Worm (Caenorhabditis elegans) whole organism, L1 larva: ENCODE results near the gene ZK829.9.

Experiments used
- C34B4.2 ChIP-seq: sonication (generic microtip); optimal IDR thresholded peaks from 2 replicates; lab custom pipeline; 2017; ENCODE audit warnings: mild to moderate bottlenecking, missing genetic modification characterization, missing compliant biosample characterization
- F16B12.6 ChIP-seq: fragments of 150-350 bp; optimal IDR thresholded peaks from 2 replicates; lab custom pipeline; 2014; ENCODE audit warnings: missing biosample characterization, missing genetic modification characterization
- aha-1 ChIP-seq: fragments of 150-350 bp; optimal IDR thresholded peaks from 2 replicates; lab custom pipeline; 2014; ENCODE audit warnings: missing biosample characterization, missing genetic modification characterization
- ama-1 ChIP-seq: fragments of 150-350 bp; optimal IDR thresholded peaks from 2 replicates; lab custom pipeline; 2014
- blmp-1 ChIP-seq: fragments of 150-350 bp; optimal IDR thresholded peaks from 2 replicates; lab custom pipeline; 2014; ENCODE audit warnings: missing biosample characterization, missing genetic modification characterization
- ceh-8 ChIP-seq: fragments of 200-800 bp; sonication (Bioruptor generic); optimal IDR thresholded peaks from 2 replicates; lab custom pipeline; 2018; ENCODE audit warnings: mild to moderate bottlenecking, missing genetic modification characterization, moderate library complexity, missing compliant biosample characterization
- ces-1 ChIP-seq: fragments of 150-350 bp; optimal IDR thresholded peaks from 2 replicates; lab custom pipeline; 2014; ENCODE audit warnings: missing biosample characterization, missing genetic modification reagents, missing genetic modification characterization
- efl-1 ChIP-seq, 4 experiments: fragments of 150-350 bp; optimal IDR thresholded peaks in 3 of 4; peaks in 1 of 4; 1 replicate in 1 of 4; 2 replicates in 3 of 4; lab custom pipeline; 2014; ENCODE audit warnings: missing biosample characterization in 2 of 4, missing genetic modification characterization in 2 of 4, missing genetic modification reagents in 2 of 4
- egl-13 ChIP-seq: sonication (generic microtip); optimal IDR thresholded peaks from 2 replicates; lab custom pipeline; 2016; ENCODE audit warnings: missing genotype, missing genetic modification reagents, missing genetic modification characterization, missing compliant biosample characterization
- elt-2 ChIP-seq: sonication (generic microtip); optimal IDR thresholded peaks from 2 replicates; lab custom pipeline; 2016; ENCODE audit warnings: missing genetic modification characterization, mild to moderate bottlenecking, inconsistent platforms, missing compliant biosample characterization, missing genetic modification reagents
- fkh-10 ChIP-seq: sonication (generic microtip); optimal IDR thresholded peaks from 2 replicates; lab custom pipeline; 2017; ENCODE audit warnings: missing biosample characterization, missing genetic modification reagents, missing genetic modification characterization
- fkh-4 ChIP-seq: sonication (generic microtip); optimal IDR thresholded peaks from 2 replicates; lab custom pipeline; 2016; ENCODE audit warnings: missing compliant biosample characterization, missing genetic modification characterization, borderline replicate concordance
- fkh-8 ChIP-seq: sonication (generic microtip); optimal IDR thresholded peaks from 2 replicates; lab custom pipeline; 2016; ENCODE audit warnings: mild to moderate bottlenecking, missing genetic modification characterization, missing compliant biosample characterization
- grh-1 ChIP-seq: fragments of 200-800 bp; sonication (Bioruptor generic); IDR thresholded peaks from 2 replicates; pipeline ENCODE4 v1.3.6; 2022; ENCODE audit warnings: missing genetic modification reagents, missing genetic modification characterization, missing compliant biosample characterization
- hlh-17 ChIP-seq: fragments of 200-800 bp; sonication (Bioruptor generic); optimal IDR thresholded peaks from 2 replicates; lab custom pipeline; 2018; ENCODE audit warnings: missing genetic modification characterization, mild to moderate bottlenecking, missing compliant biosample characterization, moderate library complexity, borderline replicate concordance
- irx-1 ChIP-seq: sonication (generic microtip); optimal IDR thresholded peaks from 2 replicates; lab custom pipeline; 2016; ENCODE audit warnings: missing genetic modification characterization, missing compliant biosample characterization
- isw-1 ChIP-seq: fragments of 200-800 bp; sonication (Bioruptor generic); IDR thresholded peaks from 2 replicates; pipeline ENCODE4 v1.3.6; 2022; ENCODE audit warnings: missing genetic modification characterization, missing compliant biosample characterization
- jun-1 ChIP-seq: fragments of 150-350 bp; optimal IDR thresholded peaks from 2 replicates; lab custom pipeline; 2014; ENCODE audit warnings: missing biosample characterization, missing genetic modification reagents, missing genetic modification characterization
- lin-13 ChIP-seq: fragments of 150-350 bp; optimal IDR thresholded peaks from 2 replicates; lab custom pipeline; 2014; ENCODE audit warnings: missing biosample characterization, missing genetic modification reagents, missing genetic modification characterization
- lin-14 ChIP-seq: fragments of 200-800 bp; sonication (Bioruptor generic); optimal IDR thresholded peaks from 2 replicates; lab custom pipeline; 2018; ENCODE audit warnings: mild to moderate bottlenecking, missing genetic modification characterization, moderate library complexity, missing compliant biosample characterization
- lin-15B ChIP-seq: fragments of 150-350 bp; sonication (generic microtip); optimal IDR thresholded peaks from 3 replicates; lab custom pipeline; 2014; ENCODE audit warnings: missing biosample characterization, missing genetic modification characterization
- lin-35 ChIP-seq, 2 experiments: fragments of 150-350 bp; optimal IDR thresholded peaks; 2 replicates each; lab custom pipeline; 2014; ENCODE audit warnings: missing biosample characterization in 2 of 2, missing genetic modification characterization in 2 of 2, missing genetic modification reagents in 2 of 2
- lir-3 ChIP-seq: sonication (generic microtip); optimal IDR thresholded peaks from 2 replicates; lab custom pipeline; 2016; ENCODE audit warnings: mild to moderate bottlenecking, missing genetic modification characterization, moderate library complexity, missing compliant biosample characterization; ENCODE audit not compliant: poor library complexity
- mab-9 ChIP-seq: fragments of 200-800 bp; sonication (Bioruptor generic); IDR thresholded peaks from 2 replicates; pipeline ENCODE4 v1.3.6; 2022; ENCODE audit warnings: missing genetic modification reagents, missing genetic modification characterization, missing compliant biosample characterization
- mdl-1 ChIP-seq, 2 experiments: fragments of 150-350 bp; optimal IDR thresholded peaks; 2 replicates each; lab custom pipeline; 2014 to 2017; ENCODE audit warnings: missing biosample characterization in 2 of 2, missing genetic modification characterization in 2 of 2, inconsistent platforms in 1 of 2
- mef-2 ChIP-seq: fragments of 150-350 bp; optimal IDR thresholded peaks from 2 replicates; lab custom pipeline; 2014; ENCODE audit warnings: missing biosample characterization, missing genetic modification characterization
- nhr-12 ChIP-seq: sonication (generic microtip); optimal IDR thresholded peaks from 2 replicates; lab custom pipeline; 2017; ENCODE audit warnings: missing biosample characterization, missing genetic modification characterization
- nhr-19 ChIP-seq: fragments of 200-800 bp; sonication (Bioruptor generic); conservative IDR thresholded peaks from 2 replicates; pipeline ENCODE4 v1.3.6; 2022; ENCODE audit warnings: missing genetic modification characterization, missing compliant biosample characterization
- nhr-28 ChIP-seq: fragments of 150-350 bp; optimal IDR thresholded peaks from 2 replicates; lab custom pipeline; 2014; ENCODE audit warnings: missing biosample characterization, missing genetic modification characterization
- nhr-71 ChIP-seq: sonication (generic microtip); optimal IDR thresholded peaks from 2 replicates; lab custom pipeline; 2016; ENCODE audit warnings: mild to moderate bottlenecking, missing genetic modification characterization, moderate library complexity, missing compliant biosample characterization
- nhr-77 ChIP-seq: fragments of 150-350 bp; optimal IDR thresholded peaks from 2 replicates; lab custom pipeline; 2014; ENCODE audit warnings: missing biosample characterization, missing genetic modification characterization
- nhr-84 ChIP-seq: sonication (generic microtip); optimal IDR thresholded peaks from 2 replicates; lab custom pipeline; 2017; ENCODE audit warnings: missing biosample characterization, missing genetic modification characterization
- nhr-85 ChIP-seq: sonication (generic microtip); peaks from one replicate; lab custom pipeline; 2016; ENCODE audit warnings: missing genetic modification characterization, inconsistent platforms, missing compliant biosample characterization
- pqm-1 ChIP-seq: sonication (generic microtip); optimal IDR thresholded peaks from 3 replicates; lab custom pipeline; 2017; ENCODE audit warnings: missing biosample characterization, missing genetic modification characterization
- rnt-1 ChIP-seq: sonication (generic microtip); optimal IDR thresholded peaks from 2 replicates; lab custom pipeline; 2016; ENCODE audit warnings: mild to moderate bottlenecking, missing genetic modification characterization, moderate library complexity, missing compliant biosample characterization
- skn-1 ChIP-seq: fragments of 150-350 bp; optimal IDR thresholded peaks from 2 replicates; lab custom pipeline; 2014; ENCODE audit warnings: missing biosample characterization, missing genetic modification characterization
- snu-23 ChIP-seq: sonication (generic microtip); optimal IDR thresholded peaks from 2 replicates; lab custom pipeline; 2016; ENCODE audit warnings: missing genetic modification characterization, missing compliant biosample characterization
- sptf-1 ChIP-seq: fragments of 150-350 bp; optimal IDR thresholded peaks from 2 replicates; lab custom pipeline; 2014; ENCODE audit warnings: missing biosample characterization, missing genetic modification characterization
- tlp-1 ChIP-seq: fragments of 150-350 bp; optimal IDR thresholded peaks from 2 replicates; lab custom pipeline; 2014; ENCODE audit warnings: missing biosample characterization, missing genetic modification characterization
- unc-62 ChIP-seq: fragments of 150-350 bp; optimal IDR thresholded peaks from 2 replicates; lab custom pipeline; 2014; ENCODE audit warnings: missing biosample characterization, missing genetic modification reagents, missing genetic modification characterization
- unc-86 ChIP-seq: sonication (generic microtip); optimal IDR thresholded peaks from 2 replicates; lab custom pipeline; 2016; ENCODE audit warnings: missing genetic modification characterization, missing compliant biosample characterization
- unc-98 ChIP-seq: fragments of 200-800 bp; sonication (Bioruptor generic); IDR thresholded peaks from 2 replicates; pipeline ENCODE4 v1.3.6; 2022; ENCODE audit warnings: missing genetic modification characterization, missing compliant biosample characterization
- zip-4 ChIP-seq: fragments of 200-800 bp; sonication (Bioruptor generic); optimal IDR thresholded peaks from 2 replicates; lab custom pipeline; 2018; ENCODE audit warnings: mild to moderate bottlenecking, missing genetic modification characterization, moderate library complexity, missing compliant biosample characterization
- ztf-11 ChIP-seq, 2 experiments: sonication (generic microtip); optimal IDR thresholded peaks; 2 replicates each; lab custom pipeline; 2016 to 2017; ENCODE audit warnings: missing genetic modification characterization in 2 of 2, missing biosample characterization in 1 of 2, missing compliant biosample characterization in 1 of 2
- ztf-4 ChIP-seq: fragments of 150-350 bp; optimal IDR thresholded peaks from 2 replicates; lab custom pipeline; 2014; ENCODE audit warnings: missing biosample characterization, missing genetic modification characterization

Gene ZK829.9

DNA sequence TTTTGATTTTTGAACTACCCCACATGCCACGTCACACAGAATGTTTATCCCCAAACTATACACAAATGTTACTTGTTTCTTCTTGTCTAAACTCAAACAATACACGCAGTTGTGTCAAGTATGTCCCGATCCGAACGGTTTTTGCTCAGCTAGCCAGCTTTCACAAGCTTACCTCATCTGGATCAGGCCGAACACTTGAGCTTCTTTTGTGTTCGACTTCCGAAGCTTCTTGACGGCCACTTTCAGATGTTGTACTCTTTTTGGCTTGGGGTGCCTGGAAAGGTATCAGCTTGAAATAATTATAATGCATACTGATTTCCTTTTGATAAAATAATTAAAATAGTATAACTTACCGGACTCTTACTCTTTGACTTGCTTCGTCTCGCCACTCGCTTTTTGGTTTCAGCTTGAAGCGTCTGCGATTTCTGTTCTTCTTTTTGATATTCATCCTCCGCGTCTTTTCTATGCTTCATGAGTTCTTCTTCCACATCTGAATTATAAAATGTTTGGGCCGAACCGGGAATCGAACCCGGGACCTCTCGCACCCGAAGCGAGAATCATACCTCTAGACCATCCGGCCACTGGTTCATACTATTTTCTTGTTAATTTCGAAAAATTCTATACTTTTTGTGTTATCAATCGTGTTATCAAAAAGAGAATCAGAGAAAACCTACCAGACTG is 34.9 kb downstream of the ZK829.9 start:
- TF ChIP-seq nhr-71 (tag; lab: Kevin White, UChicago): no peak
- peak; percentile 45 for TF ChIP-seq nhr-85
- TF ChIP-seq, all 84 proteins: peak for 1

DNA sequence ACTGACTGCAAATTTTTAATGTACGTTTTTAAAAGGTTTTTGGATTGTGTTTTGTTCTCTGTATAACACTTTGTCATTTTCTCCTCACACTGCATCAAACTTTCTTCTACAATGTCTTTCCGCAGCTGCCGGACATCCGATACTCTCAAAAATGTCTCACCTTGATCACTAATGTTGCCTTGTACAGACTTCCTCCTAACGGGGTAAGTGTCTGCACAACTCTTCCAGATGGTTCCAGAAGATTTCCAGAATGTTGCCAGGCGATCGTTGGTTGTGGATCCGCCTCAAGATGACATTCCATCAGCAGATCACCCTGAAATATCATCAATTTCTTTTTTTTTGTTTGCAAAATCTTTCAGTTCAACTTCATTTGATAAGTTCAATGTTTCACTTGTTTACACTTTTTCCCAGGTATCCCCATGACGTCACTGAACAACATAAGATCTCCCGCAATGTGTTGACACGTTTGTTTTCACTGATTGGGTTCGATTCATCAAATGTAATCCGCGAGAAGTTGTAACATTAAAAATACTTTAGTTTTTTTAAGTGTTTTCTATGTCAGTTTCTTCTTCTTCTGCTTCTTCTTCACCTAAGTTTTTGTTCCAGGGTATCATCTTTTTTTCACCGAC is 38.8 kb downstream of the ZK829.9 start:
- TF ChIP-seq unc-62 (GFP tag; lab: Kevin White, UChicago) (no peak), fkh-10 (GFP tag; lab: Kevin White, UChicago) (no peak), mab-9 (GFP tag; lab: Robert Waterston, UW) (no peak), C34B4.2 (tag; lab: Kevin White, UChicago) (no peak), ztf-4 (tag; lab: Kevin White, UChicago) (no peak), lin-13 (GFP tag; lab: Kevin White, UChicago) (no peak), unc-98 (GFP tag; lab: Robert Waterston, UW) (no peak), ztf-11 (tag; optimal IDR thresholded peaks at IDR 0.05; lab: Kevin White, UChicago) (no peak), nhr-77 (tag; lab: Kevin White, UChicago) (no peak), blmp-1 (tag; lab: Kevin White, UChicago) (peak; percentile 46), sptf-1 (tag; lab: Kevin White, UChicago) (no peak), hlh-17 (GFP tag; lab: Kevin White, UChicago) (no peak), nhr-28 (tag; lab: Kevin White, UChicago) (no peak), efl-1 (optimal IDR thresholded peaks at IDR 0.05; lab: Kevin White, UChicago) (no peak), efl-1 (GFP tag; optimal IDR thresholded peaks at IDR 0.05 in 1 of 2; lab: Kevin White, UChicago) (peak in 1 of 2 experiments; percentile 41), nhr-19 (no peak), lir-3 (no peak), nhr-85 (peak; percentile 19), tlp-1 (tag; lab: Kevin White, UChicago) (no peak), isw-1 (GFP tag; lab: Robert Waterston, UW) (no peak), snu-23 (GFP tag; lab: Kevin White, UChicago) (no peak), zip-4 (GFP tag; lab: Kevin White, UChicago) (no peak), ces-1 (no peak), fkh-4 (tag; lab: Kevin White, UChicago) (no peak), skn-1 (tag; lab: Kevin White, UChicago) (no peak), F16B12.6 (no peak), nhr-12 (tag; lab: Kevin White, UChicago) (no peak), unc-86 (tag; lab: Kevin White, UChicago) (no peak), grh-1 (no peak), nhr-71 (tag; lab: Kevin White, UChicago) (peak; percentile 33), mdl-1 (tag; optimal IDR thresholded peaks at IDR 0.05; lab: Kevin White, UChicago) (peak in 1 of 2 experiments; percentile 13), fkh-8 (tag; lab: Kevin White, UChicago) (no peak), pqm-1 (tag; lab: Kevin White, UChicago) (no peak), mef-2 (tag; lab: Kevin White, UChicago) (no peak), aha-1 (tag; lab: Kevin White, UChicago) (no peak), jun-1 (tag; lab: Kevin White, UChicago) (no peak), ama-1 (lab: Kevin White, UChicago) (no peak), egl-13 (tag; lab: Kevin White, UChicago) (no peak), lin-14 (peak; percentile 44), rnt-1 (tag; lab: Kevin White, UChicago) (peak; percentile 5), elt-2 (tag; lab: Kevin White, UChicago) (no peak), lin-35 (GFP tag; optimal IDR thresholded peaks at IDR 0.05; lab: Kevin White, UChicago) (no peak), nhr-84 (tag; lab: Kevin White, UChicago) (no peak), lin-15B (tag; lab: Kevin White, UChicago) (no peak), ceh-8 (no peak), irx-1 (tag; lab: Kevin White, UChicago) (no peak)
